Worm (Caenorhabditis elegans) whole organism, midembryonic: ENCODE results near the gene ZK652.8.
A peak's percentile ranks its signal among the peaks of the same experiment; 100 is the strongest.

Source experiments
- T22C8.4 ChIP-seq: fragments of 200-800 bp; sonication (Bioruptor generic); IDR thresholded peaks from 2 replicates; pipeline ENCODE4 v1.3.6; 2022; ENCODE audit warnings: missing genetic modification characterization, missing compliant biosample characterization
- cog-1 ChIP-seq: sonication (generic microtip); optimal IDR thresholded peaks from 2 replicates; lab custom pipeline; 2016; ENCODE audit warnings: missing genetic modification characterization, missing compliant biosample characterization
- flt-1 ChIP-seq: fragments of 200-800 bp; sonication (Bioruptor generic); IDR thresholded peaks from 2 replicates; pipeline ENCODE4 v1.3.6; 2022; ENCODE audit warnings: missing genetic modification characterization, missing compliant biosample characterization
- klf-2 ChIP-seq: fragments of 200-800 bp; sonication (Bioruptor generic); conservative IDR thresholded peaks from 2 replicates; pipeline ENCODE4 v1.3.6; 2022; ENCODE audit warnings: missing genetic modification reagents, missing genetic modification characterization, missing compliant biosample characterization
- med-1 ChIP-seq: sonication (generic microtip); optimal IDR thresholded peaks from 2 replicates; lab custom pipeline; 2017; ENCODE audit warnings: missing genetic modification characterization, mild to moderate bottlenecking, missing compliant biosample characterization, antibody characterized with exemption, missing genetic modification reagents; ENCODE audit not compliant: insufficient read depth
- ref-1 ChIP-seq: fragments of 200-800 bp; sonication (Bioruptor generic); conservative IDR thresholded peaks from 2 replicates; pipeline ENCODE4 v1.3.6; 2022; ENCODE audit warnings: missing genetic modification reagents, missing genetic modification characterization, missing compliant biosample characterization
- tab-1 ChIP-seq: fragments of 200-800 bp; sonication (Bioruptor generic); IDR thresholded peaks from 2 replicates; pipeline ENCODE4 v1.3.6; 2022; ENCODE audit warnings: missing genetic modification characterization, missing compliant biosample characterization
- ztf-23 ChIP-seq: fragments of 200-800 bp; sonication (Bioruptor generic); IDR thresholded peaks from 2 replicates; pipeline ENCODE4 v1.3.6; 2022; ENCODE audit warnings: missing genetic modification reagents, missing genetic modification characterization, missing compliant biosample characterization
- ztf-29 ChIP-seq: fragments of 200-800 bp; sonication (Bioruptor generic); IDR thresholded peaks from 2 replicates; pipeline ENCODE4 v1.3.6; 2022; ENCODE audit warnings: missing genetic modification reagents, missing genetic modification characterization, missing compliant biosample characterization

The ZK652.8 gene

DNA sequence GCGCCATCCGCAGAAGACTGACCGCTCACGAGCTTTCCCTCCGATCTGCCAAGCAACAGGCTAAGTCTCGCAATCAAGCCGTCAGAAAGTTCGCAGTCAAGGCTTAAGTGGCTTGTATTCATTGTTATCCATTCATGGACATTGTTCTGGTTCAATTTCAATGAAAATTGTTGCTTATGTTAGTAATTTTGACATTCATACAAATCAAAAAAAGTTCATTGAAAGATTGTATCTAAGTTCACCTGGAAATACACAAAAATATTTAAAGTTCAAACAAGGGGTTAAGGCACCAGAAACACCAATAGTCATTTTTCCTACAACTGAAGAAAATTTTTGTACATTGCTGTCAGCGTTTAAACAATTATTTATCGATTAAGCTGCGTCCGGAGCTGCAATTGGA lies 12.0 kb upstream of the ZK652.8 start:
- TF ChIP-seq ref-1 (GFP tag; lab: Robert Waterston, UW), result no peak

DNA sequence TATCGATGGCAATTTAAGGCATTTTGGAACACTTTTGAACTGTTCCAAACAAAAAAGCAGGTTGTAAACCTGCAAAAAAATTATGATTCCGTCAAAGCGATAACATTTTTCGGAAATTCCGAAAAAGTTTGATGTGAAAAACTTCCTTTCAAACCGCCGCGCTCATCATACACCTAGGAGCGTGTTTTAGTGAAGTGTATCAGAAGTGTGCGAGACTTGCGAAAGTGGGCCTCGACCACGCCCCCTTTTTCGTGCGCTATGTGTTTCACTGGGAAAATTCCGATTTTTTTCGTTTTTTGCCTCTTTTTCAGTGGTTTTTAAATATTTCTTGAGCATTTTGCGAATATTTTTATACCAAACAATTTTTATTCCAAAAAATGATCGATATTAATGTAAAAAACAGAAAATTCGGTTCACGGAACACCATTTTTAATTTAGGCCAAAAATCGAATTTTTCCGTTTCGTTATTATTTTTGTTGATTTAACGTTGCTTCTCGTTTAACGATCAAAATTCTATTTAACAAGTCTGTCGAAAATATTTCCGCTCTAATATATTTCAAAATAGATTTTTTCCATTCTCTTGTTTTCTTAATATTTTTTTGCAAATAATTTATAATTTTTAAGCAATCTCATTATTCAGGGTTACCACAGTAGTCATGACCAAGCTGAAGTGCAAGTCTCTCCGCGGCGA lies 11.2 kb upstream of the ZK652.8 start, which contains the start of gene rpl-35:
TSS of gene rpl-35 (plus strand) at position 641 of the 691 bp plus-strand sequence.
- TF ChIP-seq med-1, result peak; percentile 48
- peak; percentile 83 for TF ChIP-seq tab-1 (GFP tag; lab: Robert Waterston, UW)
- TF ChIP-seq flt-1 (GFP tag; lab: Robert Waterston, UW), result peak; percentile 92
- peak; percentile 61 for TF ChIP-seq ref-1 (GFP tag; lab: Robert Waterston, UW)
- peak; percentile 77 for TF ChIP-seq ztf-29 (GFP tag; lab: Robert Waterston, UW)
- TF ChIP-seq ztf-23 (GFP tag; lab: Robert Waterston, UW), result peak; percentile 94
- peak; percentile 76 for TF ChIP-seq T22C8.4
- peak; percentile 70; the same call in 1 of the 2 replicates for TF ChIP-seq klf-2
- TF ChIP-seq cog-1, result peak; percentile 99

DNA sequence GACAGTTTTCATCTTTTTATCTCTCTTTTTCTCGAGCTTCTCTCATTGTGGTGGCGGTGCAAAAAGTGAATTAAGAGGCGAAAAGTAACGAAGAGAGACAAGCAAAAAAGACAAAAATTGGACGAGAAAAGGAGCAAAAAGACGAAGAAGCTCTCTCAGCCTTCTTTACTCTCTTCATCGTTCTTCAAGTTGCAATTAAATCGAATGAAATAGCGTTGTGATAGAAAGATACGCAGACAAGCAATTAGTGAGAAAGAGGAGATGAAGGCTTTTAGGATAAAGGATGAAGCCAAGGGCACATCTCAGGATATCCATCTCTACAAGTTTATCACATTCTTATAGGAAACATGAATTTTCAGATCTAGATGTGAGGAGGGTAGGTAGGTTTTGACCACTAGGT lies 4.7 kb upstream of the ZK652.8 start:
- TF ChIP-seq T22C8.4, result no peak
- no peak for TF ChIP-seq flt-1 (GFP tag; lab: Robert Waterston, UW)
- no peak for TF ChIP-seq ztf-23 (GFP tag; lab: Robert Waterston, UW)
- TF ChIP-seq tab-1 (GFP tag; lab: Robert Waterston, UW), result no peak
- TF ChIP-seq ref-1 (GFP tag; lab: Robert Waterston, UW), result no peak
- TF ChIP-seq med-1, result no peak
- TF ChIP-seq cog-1, result no peak
- no peak for TF ChIP-seq klf-2
- TF ChIP-seq ztf-29 (GFP tag; lab: Robert Waterston, UW), result no peak

- TF ChIP-seq ztf-29 (GFP tag; lab: Robert Waterston, UW), result no peak
- no peak for TF ChIP-seq T22C8.4
- no peak for TF ChIP-seq ztf-23 (GFP tag; lab: Robert Waterston, UW)
- TF ChIP-seq cog-1, result no peak
- no peak for TF ChIP-seq ref-1 (GFP tag; lab: Robert Waterston, UW)
- no peak for TF ChIP-seq klf-2
- TF ChIP-seq flt-1 (GFP tag; lab: Robert Waterston, UW), result no peak
- no peak for TF ChIP-seq med-1
- no peak for TF ChIP-seq tab-1 (GFP tag; lab: Robert Waterston, UW)
Measured at ce11 chrIII:7838907-7839642, 4.4 kb downstream of the ZK652.8 start, which contains the start of gene ceh-23. ceh-23 (plus strand) TSS chrIII:7839592.

- TF ChIP-seq med-1 (no peak), ztf-23 (GFP tag; lab: Robert Waterston, UW) (no peak), flt-1 (GFP tag; lab: Robert Waterston, UW) (no peak), T22C8.4 (no peak), cog-1 (no peak), tab-1 (GFP tag; lab: Robert Waterston, UW) (no peak), ztf-29 (GFP tag; lab: Robert Waterston, UW) (no peak), klf-2 (no peak), ref-1 (GFP tag; lab: Robert Waterston, UW) (no peak)
Measured at ce11 chrIII:7837567-7837966, 5.9 kb downstream of the ZK652.8 start.

DNA sequence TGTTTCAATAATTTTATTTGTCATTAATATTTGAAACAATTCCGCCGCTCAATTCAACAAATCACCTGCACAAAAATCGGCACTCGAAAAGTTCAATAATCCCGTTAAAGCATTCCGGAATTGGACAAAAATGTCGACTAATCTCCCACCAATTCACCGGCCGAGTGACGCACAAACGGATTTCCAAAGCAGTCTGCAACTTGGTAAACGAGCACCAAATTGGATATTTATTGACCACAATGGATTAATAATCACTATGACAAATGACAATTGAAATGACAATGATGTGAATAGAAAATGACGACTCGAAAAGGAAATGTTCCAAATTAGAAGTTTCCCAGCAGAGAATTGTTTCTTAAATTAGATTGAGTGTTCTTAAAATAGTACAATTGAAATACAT lies 7.8 kb downstream of the ZK652.8 start:
- no peak for TF ChIP-seq ztf-23 (GFP tag; lab: Robert Waterston, UW)
- TF ChIP-seq ref-1 (GFP tag; lab: Robert Waterston, UW), result no peak
- no peak for TF ChIP-seq tab-1 (GFP tag; lab: Robert Waterston, UW)
- no peak for TF ChIP-seq ztf-29 (GFP tag; lab: Robert Waterston, UW)
- TF ChIP-seq klf-2, result no peak
- no peak for TF ChIP-seq flt-1 (GFP tag; lab: Robert Waterston, UW)
- no peak for TF ChIP-seq T22C8.4
- no peak for TF ChIP-seq med-1
- no peak for TF ChIP-seq cog-1

ce11 chrIII:7834848-7835247 lies 8.6 kb downstream of the ZK652.8 start:
- TF ChIP-seq ref-1 (GFP tag; lab: Robert Waterston, UW), result no peak
- no peak for TF ChIP-seq ztf-29 (GFP tag; lab: Robert Waterston, UW)
- no peak for TF ChIP-seq ztf-23 (GFP tag; lab: Robert Waterston, UW)
- TF ChIP-seq flt-1 (GFP tag; lab: Robert Waterston, UW), result no peak
- no peak for TF ChIP-seq klf-2

DNA sequence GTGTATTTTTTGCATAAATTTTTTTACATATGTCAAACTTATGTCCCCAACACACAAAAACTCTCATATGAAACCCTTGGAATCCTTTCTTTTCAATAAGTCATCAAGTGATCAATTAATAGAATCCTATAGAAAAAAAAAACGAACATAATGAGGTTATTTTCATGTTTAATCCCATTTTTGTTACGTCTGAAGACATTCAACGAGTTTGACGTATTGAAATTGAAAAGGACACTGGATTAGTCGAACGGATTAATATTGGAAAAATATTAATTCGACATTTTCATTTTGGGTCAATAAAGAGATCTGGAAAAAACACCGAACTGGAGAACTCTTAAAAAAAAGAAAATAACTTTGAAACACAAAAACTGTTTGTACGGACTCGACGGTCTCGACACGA lies 11.0 kb downstream of the ZK652.8 start:
- no peak for TF ChIP-seq ztf-23 (GFP tag; lab: Robert Waterston, UW)
- no peak for TF ChIP-seq T22C8.4
- TF ChIP-seq flt-1 (GFP tag; lab: Robert Waterston, UW), result no peak
- no peak for TF ChIP-seq med-1
- no peak for TF ChIP-seq klf-2
- no peak for TF ChIP-seq ztf-29 (GFP tag; lab: Robert Waterston, UW)
- TF ChIP-seq ref-1 (GFP tag; lab: Robert Waterston, UW), result no peak
- TF ChIP-seq tab-1 (GFP tag; lab: Robert Waterston, UW), result no peak
- TF ChIP-seq cog-1, result no peak

DNA sequence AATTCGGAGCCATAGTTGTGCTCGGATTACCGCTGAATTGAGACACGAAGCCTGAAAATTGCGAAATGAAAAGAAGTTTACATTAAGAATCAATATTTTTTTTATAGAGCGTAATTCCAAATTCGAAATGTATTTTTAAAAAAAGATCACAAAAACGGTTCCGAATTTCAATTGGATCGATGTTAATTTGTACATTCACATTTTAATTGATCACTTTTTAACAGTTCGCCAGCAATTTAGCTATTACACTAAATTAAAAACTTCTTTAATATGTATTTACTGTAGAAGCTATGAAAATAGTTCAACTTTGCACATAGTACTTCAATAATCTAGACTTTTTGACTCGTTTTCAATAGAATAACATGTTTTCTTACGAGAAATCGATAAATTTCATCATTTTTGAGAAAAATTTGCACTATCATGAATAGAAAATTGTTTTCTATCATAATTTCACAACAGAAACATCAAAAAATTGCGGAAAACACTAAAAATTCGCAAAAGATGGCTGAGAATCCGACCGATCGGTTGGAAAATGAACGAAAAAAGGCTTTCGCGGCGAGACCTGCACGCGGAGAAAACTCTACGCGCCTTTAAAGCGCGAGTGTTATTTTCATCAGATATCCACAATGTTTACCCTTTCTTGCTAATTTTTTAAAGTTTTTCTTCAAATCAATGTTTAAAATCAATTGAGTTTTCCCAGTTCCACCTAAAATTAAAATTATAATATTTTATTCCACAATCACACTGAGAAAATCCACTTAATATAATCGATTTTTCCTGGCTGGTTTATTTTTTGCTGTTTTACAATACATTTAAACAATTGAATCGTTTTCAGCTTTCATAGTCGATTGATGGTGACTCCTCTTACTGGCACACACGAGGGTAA lies 14.6 kb downstream of the ZK652.8 start, which contains the start of the genes egl-45 and kcmf-1:
TSS of gene egl-45 (minus strand) at position 51 of the 886 bp plus-strand sequence.
TSS of gene kcmf-1 (plus strand) at position 836 of the 886 bp plus-strand sequence.
- TF ChIP-seq med-1 (no peak), T22C8.4 (no peak), cog-1 (no peak), ref-1 (GFP tag; lab: Robert Waterston, UW) (no peak), ztf-23 (GFP tag; lab: Robert Waterston, UW) (no peak), klf-2 (no peak), flt-1 (GFP tag; lab: Robert Waterston, UW) (no peak), tab-1 (GFP tag; lab: Robert Waterston, UW) (no peak), ztf-29 (GFP tag; lab: Robert Waterston, UW) (no peak)
